Worm (Caenorhabditis elegans): Measurements from ENCODE around the gene sec-23.
A peak's percentile ranks its signal among the peaks of the same experiment; 100 is the strongest.

The sec-23 gene

ce11 chrV:20065096-20065495, 26.0 kb upstream of the sec-23 start:
- no peak for TF ChIP-seq lin-32 (GFP tag; optimal IDR thresholded peaks at IDR 0.05)
- TF ChIP-seq blmp-1 (tag; optimal IDR thresholded peaks at IDR 0.05), result no peak
- TF ChIP-seq pha-4 (tag; optimal IDR thresholded peaks at IDR 0.05), result no peak
- no peak for TF ChIP-seq tbx-8 (GFP tag; optimal IDR thresholded peaks at IDR 0.05)
- TF ChIP-seq nhr-237 (tag; optimal IDR thresholded peaks at IDR 0.05), result no peak
- TF ChIP-seq lsy-2 (tag; optimal IDR thresholded peaks at IDR 0.05), result no peak
- no peak for TF ChIP-seq ceh-43 (GFP tag; optimal IDR thresholded peaks at IDR 0.05)
- TF ChIP-seq mab-5 (tag; optimal IDR thresholded peaks at IDR 0.05), result no peak
- no peak for TF ChIP-seq elt-1 (tag; optimal IDR thresholded peaks at IDR 0.05; ENCODE audit: borderline replicate concordance, insufficient read depth)
- TF ChIP-seq unc-39 (tag; optimal IDR thresholded peaks at IDR 0.05), result no peak
- no peak for TF ChIP-seq zip-8 (tag; optimal IDR thresholded peaks at IDR 0.05)
- TF ChIP-seq unc-62 (GFP tag; optimal IDR thresholded peaks at IDR 0.05), result no peak
- no peak for TF ChIP-seq ztf-11 (tag; optimal IDR thresholded peaks at IDR 0.05)
- no peak for TF ChIP-seq ham-2 (GFP tag; optimal IDR thresholded peaks at IDR 0.05)
- TF ChIP-seq elt-3 (tag; optimal IDR thresholded peaks at IDR 0.05), result no peak
- TF ChIP-seq sem-2 (GFP tag; optimal IDR thresholded peaks at IDR 0.05), result no peak
- TF ChIP-seq drap-1 (GFP tag; optimal IDR thresholded peaks at IDR 0.05), result no peak
- TF ChIP-seq unc-120 (tag; optimal IDR thresholded peaks at IDR 0.05; ENCODE audit: poor library complexity, severe bottlenecking), result no peak
- no peak for TF ChIP-seq mep-1 (tag; optimal IDR thresholded peaks at IDR 0.05)
- TF ChIP-seq bed-3 (GFP tag; optimal IDR thresholded peaks at IDR 0.05), result no peak

- TF ChIP-seq ces-1 (GFP tag; optimal IDR thresholded peaks at IDR 0.05) (no peak), mab-5 (tag; optimal IDR thresholded peaks at IDR 0.05) (no peak), nhr-2 (tag; optimal IDR thresholded peaks at IDR 0.05) (peak; percentile 84), pha-4 (tag; optimal IDR thresholded peaks at IDR 0.05) (no peak), lin-32 (GFP tag; optimal IDR thresholded peaks at IDR 0.05) (no peak), nhr-28 (tag; optimal IDR thresholded peaks at IDR 0.05) (no peak), unc-62 (GFP tag; optimal IDR thresholded peaks at IDR 0.05) (peak; percentile 14), hlh-1 (tag; optimal IDR thresholded peaks at IDR 0.05) (no peak), zip-8 (tag; optimal IDR thresholded peaks at IDR 0.05) (peak; percentile 93), cnd-1 (tag; optimal IDR thresholded peaks at IDR 0.05) (no peak), unc-39 (tag; optimal IDR thresholded peaks at IDR 0.05) (no peak), elt-1 (tag; optimal IDR thresholded peaks at IDR 0.05; ENCODE audit: borderline replicate concordance, insufficient read depth) (no peak), blmp-1 (tag; optimal IDR thresholded peaks at IDR 0.05) (no peak)
These were observed 24.0 kb upstream of the sec-23 start for ce11 chrV:20067075-20067474.

ce11 chrV:20068389-20068788, 22.7 kb upstream of the sec-23 start:
- TF ChIP-seq ceh-39 (tag; optimal IDR thresholded peaks at IDR 0.05), result no peak
- TF ChIP-seq M03D4.4 (tag; optimal IDR thresholded peaks at IDR 0.05), result no peak
- TF ChIP-seq mls-2 (tag; optimal IDR thresholded peaks at IDR 0.05), result no peak
- TF ChIP-seq mep-1 (tag; optimal IDR thresholded peaks at IDR 0.05), result no peak
- TF ChIP-seq drap-1 (GFP tag; optimal IDR thresholded peaks at IDR 0.05), result no peak
- TF ChIP-seq lsy-2 (tag; optimal IDR thresholded peaks at IDR 0.05), result peak; percentile 88
- no peak for TF ChIP-seq blmp-1 (tag; optimal IDR thresholded peaks at IDR 0.05)
- no peak for TF ChIP-seq nhr-2 (tag; optimal IDR thresholded peaks at IDR 0.05)
- TF ChIP-seq unc-120 (tag; optimal IDR thresholded peaks at IDR 0.05; ENCODE audit: poor library complexity, severe bottlenecking), result no peak
- no peak for TF ChIP-seq ceh-43 (GFP tag; optimal IDR thresholded peaks at IDR 0.05)
- TF ChIP-seq zip-8 (tag; optimal IDR thresholded peaks at IDR 0.05), result no peak
- no peak for TF ChIP-seq bed-3 (GFP tag; optimal IDR thresholded peaks at IDR 0.05)
- peak; percentile 40 for TF ChIP-seq pha-4 (tag; optimal IDR thresholded peaks at IDR 0.05)
- no peak for TF ChIP-seq nhr-28 (tag; optimal IDR thresholded peaks at IDR 0.05)
- no peak for TF ChIP-seq sem-2 (GFP tag; optimal IDR thresholded peaks at IDR 0.05)
- no peak for TF ChIP-seq mab-5 (tag; optimal IDR thresholded peaks at IDR 0.05)
- no peak for TF ChIP-seq nhr-76 (tag; optimal IDR thresholded peaks at IDR 0.05)

ce11 chrV:20074345-20074744, 16.7 kb upstream of the sec-23 start:
- TF ChIP-seq M03D4.4 (tag; optimal IDR thresholded peaks at IDR 0.05) (no peak), ces-1 (GFP tag; optimal IDR thresholded peaks at IDR 0.05) (no peak), hlh-1 (tag; optimal IDR thresholded peaks at IDR 0.05) (no peak), pha-4 (tag; optimal IDR thresholded peaks at IDR 0.05) (no peak), snpc-4 (tag; optimal IDR thresholded peaks at IDR 0.05) (no peak), unc-120 (tag; optimal IDR thresholded peaks at IDR 0.05; ENCODE audit: poor library complexity, severe bottlenecking) (no peak), mls-2 (tag; optimal IDR thresholded peaks at IDR 0.05) (no peak), nhr-237 (tag; optimal IDR thresholded peaks at IDR 0.05) (no peak), bed-3 (GFP tag; optimal IDR thresholded peaks at IDR 0.05) (no peak), mep-1 (tag; optimal IDR thresholded peaks at IDR 0.05) (no peak), nhr-2 (tag; optimal IDR thresholded peaks at IDR 0.05) (no peak), ceh-43 (GFP tag; optimal IDR thresholded peaks at IDR 0.05) (no peak), unc-39 (tag; optimal IDR thresholded peaks at IDR 0.05) (no peak), nhr-12 (tag; optimal IDR thresholded peaks at IDR 0.05) (no peak), mab-5 (tag; optimal IDR thresholded peaks at IDR 0.05) (no peak)

All from whole organism, mixed stage, embryonic.